Fruit fly (Drosophila melanogaster) whole organism, embryonic: Measurements from ENCODE around the gene Tm1.

Experiments used
- Ada2b ChIP-seq: fragments of 200-800 bp; sonication (Bioruptor generic); IDR thresholded peaks from 2 replicates; pipeline ENCODE4 v1.3.6; 2022; ENCODE audit warnings: missing biosample characterization, missing genetic modification characterization
- B-H2 ChIP-seq: fragments of 200-800 bp; sonication (Bioruptor generic); optimal IDR thresholded peaks from 2 replicates; lab custom pipeline; 2018; ENCODE audit warnings: missing biosample characterization, mild to moderate bottlenecking, missing genetic modification characterization
- Blimp-1 ChIP-seq: fragments of 200-800 bp; sonication (Bioruptor generic); optimal IDR thresholded peaks from 3 replicates; lab custom pipeline; 2018; ENCODE audit warnings: missing biosample characterization, missing genetic modification characterization, mild to moderate bottlenecking, moderate library complexity, missing genetic modification reagents
- CG1233 ChIP-seq: fragments of 200-800 bp; sonication (Bioruptor generic); optimal IDR thresholded peaks from 4 replicates; lab custom pipeline; 2018; ENCODE audit warnings: missing biosample characterization, mild to moderate bottlenecking, missing genetic modification characterization
- CG12769 ChIP-seq: fragments of 200-800 bp; sonication (Bioruptor generic); optimal IDR thresholded peaks from 2 replicates; lab custom pipeline; 2019; ENCODE audit warnings: missing biosample characterization, mild to moderate bottlenecking, missing genetic modification characterization, moderate library complexity
- CG13424 ChIP-seq: fragments of 200-800 bp; sonication (Bioruptor generic); optimal IDR thresholded peaks from 2 replicates; lab custom pipeline; 2019; ENCODE audit warnings: missing biosample characterization, mild to moderate bottlenecking, missing genetic modification characterization, moderate library complexity
- CG14014 ChIP-seq: fragments of 200-800 bp; sonication (Bioruptor generic); IDR thresholded peaks from 2 replicates; pipeline ENCODE4 v1.3.6; 2022; ENCODE audit warnings: missing biosample characterization, missing genetic modification characterization
- CG15073 ChIP-seq: fragments of 200-800 bp; sonication (Bioruptor generic); optimal IDR thresholded peaks from 2 replicates; lab custom pipeline; 2016; ENCODE audit warnings: missing biosample characterization, missing genetic modification characterization
- CG17802 ChIP-seq: fragments of 200-800 bp; sonication (Bioruptor generic); optimal IDR thresholded peaks from 2 replicates; lab custom pipeline; 2018; ENCODE audit warnings: missing biosample characterization, mild to moderate bottlenecking, missing genetic modification characterization, moderate library complexity
- CG17912 ChIP-seq: fragments of 200-800 bp; sonication (Bioruptor generic); optimal IDR thresholded peaks from 2 replicates; lab custom pipeline; 2018; ENCODE audit warnings: missing biosample characterization, mild to moderate bottlenecking, missing genetic modification characterization
- CG18619 ChIP-seq: fragments of 200-800 bp; sonication (Bioruptor generic); optimal IDR thresholded peaks from 3 replicates; lab custom pipeline; 2017; ENCODE audit warnings: missing biosample characterization, mild to moderate bottlenecking, missing genetic modification characterization
- CG2120 ChIP-seq: fragments of 200-800 bp; sonication (Bioruptor generic); optimal IDR thresholded peaks from 3 replicates; lab custom pipeline; 2016; ENCODE audit warnings: missing biosample characterization, missing genetic modification characterization
- CG30020 ChIP-seq: fragments of 200-800 bp; optimal IDR thresholded peaks from 2 replicates; lab custom pipeline; 2019; ENCODE audit warnings: missing biosample characterization, mild to moderate bottlenecking, missing genetic modification characterization, moderate library complexity
- CG31224 ChIP-seq: fragments of 200-800 bp; sonication (Bioruptor generic); IDR thresholded peaks from 2 replicates; pipeline ENCODE4 v1.3.6; 2022; ENCODE audit warnings: missing biosample characterization, missing genetic modification characterization
- CG34376 ChIP-seq: fragments of 200-800 bp; sonication (Bioruptor generic); optimal IDR thresholded peaks from 2 replicates; lab custom pipeline; 2018; ENCODE audit warnings: missing biosample characterization, mild to moderate bottlenecking, missing genetic modification characterization
- CG34422 ChIP-seq: fragments of 200-800 bp; sonication (Bioruptor generic); IDR thresholded peaks from 3 replicates; pipeline ENCODE4 v1.3.6; 2022; ENCODE audit warnings: missing biosample characterization, missing genetic modification characterization
- CG42726 ChIP-seq: fragments of 200-800 bp; sonication (Bioruptor generic); IDR thresholded peaks from 2 replicates; pipeline ENCODE4 v1.3.6; 2022; ENCODE audit warnings: missing biosample characterization, missing genetic modification characterization; ENCODE audit not compliant: partially characterized antibody
- CG43689 ChIP-seq: fragments of 200-800 bp; sonication (Bioruptor generic); IDR thresholded peaks from 2 replicates; pipeline ENCODE4 v1.3.6; 2022; ENCODE audit warnings: missing biosample characterization, missing genetic modification characterization
- CG6272 ChIP-seq: fragments of 200-800 bp; sonication (Bioruptor generic); IDR thresholded peaks from 2 replicates; pipeline ENCODE4 v1.3.6; 2022; ENCODE audit warnings: missing biosample characterization, missing genetic modification characterization
- CG6654 ChIP-seq: fragments of 200-800 bp; sonication (Bioruptor generic); optimal IDR thresholded peaks from 2 replicates; lab custom pipeline; 2017; ENCODE audit warnings: missing biosample characterization, mild to moderate bottlenecking, missing genetic modification characterization
- CG8281 ChIP-seq: fragments of 200-800 bp; sonication (Bioruptor generic); optimal IDR thresholded peaks from 2 replicates; lab custom pipeline; 2018; ENCODE audit warnings: missing biosample characterization, mild to moderate bottlenecking, missing genetic modification characterization, moderate library complexity
- CG8388 ChIP-seq: fragments of 200-800 bp; sonication (Bioruptor generic); optimal IDR thresholded peaks from 2 replicates; lab custom pipeline; 2019; ENCODE audit warnings: missing biosample characterization, mild to moderate bottlenecking, missing genetic modification characterization, moderate library complexity
- CG9437 ChIP-seq: fragments of 200-800 bp; sonication (Bioruptor generic); optimal IDR thresholded peaks from 2 replicates; lab custom pipeline; 2018; ENCODE audit warnings: missing biosample characterization, mild to moderate bottlenecking, missing genetic modification characterization
- CkIIα-i1 ChIP-seq: fragments of 200-800 bp; sonication (Bioruptor generic); IDR thresholded peaks from 2 replicates; pipeline ENCODE4 v1.3.6; 2022; ENCODE audit warnings: missing biosample characterization, missing genetic modification characterization
- Dad ChIP-seq: fragments of 200-800 bp; sonication (Bioruptor generic); optimal IDR thresholded peaks from 3 replicates; lab custom pipeline; 2016; ENCODE audit warnings: missing biosample characterization, missing genetic modification characterization
- Dip2 ChIP-seq: fragments of 200-800 bp; sonication (Bioruptor generic); IDR thresholded peaks from 2 replicates; pipeline ENCODE4 v1.3.6; 2022; ENCODE audit warnings: missing biosample characterization, missing genetic modification characterization
- Dip3 ChIP-seq: fragments of 200-800 bp; sonication (Bioruptor generic); optimal IDR thresholded peaks from 3 replicates; lab custom pipeline; 2016; ENCODE audit warnings: missing biosample characterization, missing genetic modification characterization
- ERR ChIP-seq: fragments of 200-800 bp; sonication (Bioruptor generic); optimal IDR thresholded peaks from 2 replicates; lab custom pipeline; 2016; ENCODE audit warnings: missing biosample characterization, missing genetic modification characterization
- Gsc ChIP-seq: fragments of 200-800 bp; sonication (Bioruptor generic); IDR thresholded peaks from 2 replicates; pipeline ENCODE4 v1.3.6; 2022; ENCODE audit warnings: missing biosample characterization, missing genetic modification characterization
- HHEX ChIP-seq: fragments of 200-800 bp; sonication (Bioruptor generic); optimal IDR thresholded peaks from 3 replicates; lab custom pipeline; 2017; ENCODE audit warnings: missing biosample characterization, mild to moderate bottlenecking, missing genetic modification characterization, missing genetic modification reagents
- HmgZ ChIP-seq: fragments of 200-800 bp; sonication (Bioruptor generic); optimal IDR thresholded peaks from 2 replicates; lab custom pipeline; 2018; ENCODE audit warnings: missing biosample characterization, mild to moderate bottlenecking, missing genetic modification characterization
- Mrtf ChIP-seq: fragments of 200-800 bp; sonication (Bioruptor generic); IDR thresholded peaks from 3 replicates; pipeline ENCODE4 v1.3.6; 2022; ENCODE audit warnings: missing biosample characterization, missing genetic modification characterization
- NFAT ChIP-seq: fragments of 200-800 bp; sonication (Bioruptor generic); IDR thresholded peaks from 2 replicates; pipeline ENCODE4 v1.3.6; 2022; ENCODE audit warnings: missing biosample characterization, missing genetic modification characterization
- Poxn ChIP-seq: fragments of 200-800 bp; sonication (Bioruptor generic); IDR thresholded peaks from 2 replicates; pipeline ENCODE4 v1.3.6; 2022; ENCODE audit warnings: missing biosample characterization, missing genetic modification characterization
- Rx ChIP-seq: fragments of 200-800 bp; sonication (Bioruptor generic); IDR thresholded peaks from 2 replicates; pipeline ENCODE4 v1.3.6; 2022; ENCODE audit warnings: missing biosample characterization, missing genetic modification characterization
- al ChIP-seq: fragments of 200-800 bp; sonication (Bioruptor generic); IDR thresholded peaks from 2 replicates; pipeline ENCODE4 v1.3.6; 2022; ENCODE audit warnings: missing biosample characterization, missing genetic modification characterization
- aop ChIP-seq: fragments of 200-800 bp; sonication (Bioruptor generic); IDR thresholded peaks from 2 replicates; pipeline ENCODE4 v1.3.6; 2022; ENCODE audit warnings: missing biosample characterization, missing genetic modification characterization
- ara ChIP-seq: fragments of 200-800 bp; sonication (Bioruptor generic); IDR thresholded peaks from 2 replicates; pipeline ENCODE4 v1.3.6; 2022; ENCODE audit warnings: missing biosample characterization, missing genetic modification characterization
- bbx ChIP-seq: fragments of 200-800 bp; sonication (Bioruptor generic); IDR thresholded peaks from 2 replicates; pipeline ENCODE4 v1.3.6; 2022; ENCODE audit warnings: missing biosample characterization, missing genetic modification characterization; ENCODE audit not compliant: partially characterized antibody
- cas ChIP-seq: fragments of 200-800 bp; sonication (Bioruptor generic); IDR thresholded peaks from 2 replicates; pipeline ENCODE4 v1.3.6; 2022; ENCODE audit warnings: missing biosample characterization, missing genetic modification characterization
- ci ChIP-seq: fragments of 200-800 bp; sonication (Bioruptor generic); IDR thresholded peaks from 3 replicates; pipeline ENCODE4 v1.3.6; 2022; ENCODE audit warnings: missing biosample characterization, missing genetic modification characterization
- croc ChIP-seq: fragments of 200-800 bp; sonication (Bioruptor generic); conservative IDR thresholded peaks from 3 replicates; pipeline ENCODE4 v1.3.6; 2022; ENCODE audit warnings: missing biosample characterization, missing genetic modification characterization
- dmrt11E ChIP-seq: fragments of 200-800 bp; sonication (Bioruptor generic); optimal IDR thresholded peaks from 3 replicates; lab custom pipeline; 2018; ENCODE audit warnings: missing biosample characterization, mild to moderate bottlenecking, missing genetic modification characterization, moderate library complexity
- gce ChIP-seq: fragments of 200-800 bp; sonication (Bioruptor generic); IDR thresholded peaks from 3 replicates; pipeline ENCODE4 v1.3.6; 2022; ENCODE audit warnings: missing biosample characterization, missing genetic modification characterization
- gem ChIP-seq: fragments of 200-800 bp; sonication (Bioruptor generic); optimal IDR thresholded peaks from 2 replicates; lab custom pipeline; 2019; ENCODE audit warnings: missing biosample characterization, mild to moderate bottlenecking, missing genetic modification characterization, moderate library complexity
- jing ChIP-seq: fragments of 200-800 bp; sonication (Bioruptor generic); optimal IDR thresholded peaks from 2 replicates; lab custom pipeline; 2018; ENCODE audit warnings: missing biosample characterization, mild to moderate bottlenecking, missing genetic modification characterization
- jumu ChIP-seq: fragments of 200-800 bp; sonication (Bioruptor generic); optimal IDR thresholded peaks from 3 replicates; lab custom pipeline; 2016; ENCODE audit warnings: missing biosample characterization, missing genetic modification characterization
- kay ChIP-seq: fragments of 200-800 bp; sonication (Bioruptor generic); optimal IDR thresholded peaks from 2 replicates; lab custom pipeline; 2016; ENCODE audit warnings: missing biosample characterization, missing genetic modification characterization
- peb ChIP-seq: fragments of 200-800 bp; sonication (Bioruptor generic); IDR thresholded peaks from 2 replicates; pipeline ENCODE4 v1.3.6; 2022; ENCODE audit warnings: missing biosample characterization, missing genetic modification characterization
- row ChIP-seq: fragments of 200-800 bp; sonication (Bioruptor generic); IDR thresholded peaks from 3 replicates; pipeline ENCODE4 v1.3.6; 2022; ENCODE audit warnings: missing biosample characterization, missing genetic modification characterization
- scrt ChIP-seq: fragments of 200-800 bp; sonication (Bioruptor generic); optimal IDR thresholded peaks from 2 replicates; lab custom pipeline; 2018; ENCODE audit warnings: missing biosample characterization, mild to moderate bottlenecking, missing genetic modification characterization, moderate library complexity
- ssp ChIP-seq: fragments of 200-800 bp; sonication (Bioruptor generic); IDR thresholded peaks from 2 replicates; pipeline ENCODE4 v1.3.6; 2022; ENCODE audit warnings: missing biosample characterization, missing genetic modification characterization

The Tm1 gene

dm6 chr3R:15250454-15250853 is 27.6 kb upstream of the Tm1 start (continued):
- TF ChIP-seq kay (GFP tag; lab: Kevin White, UChicago) (peak; percentile 32), al (GFP tag; lab: Robert Waterston, UW) (peak; percentile 57), CG2120 (GFP tag; lab: Kevin White, UChicago) (peak; percentile 81), cas (no peak), ERR (GFP tag; lab: Kevin White, UChicago) (no peak), CG9437 (peak; percentile 41), bbx (no peak), CG8281 (tag; lab: Kevin White, UChicago) (no peak), CG31224 (GFP tag; lab: Robert Waterston, UW) (peak; percentile 60), CG30020 (tag; lab: Kevin White, UChicago) (no peak), CG34422 (GFP tag; lab: Robert Waterston, UW) (peak; percentile 72; the same call in 2 of the 3 replicates), aop (GFP tag; lab: Robert Waterston, UW) (no peak), CG6272 (peak; percentile 53), Poxn (peak; percentile 43; the same call in 1 of the 2 replicates), CG6654 (no peak), CG1233 (GFP tag; lab: Kevin White, UChicago) (no peak), Dip2 (no peak), scrt (no peak), B-H2 (GFP tag; lab: Kevin White, UChicago) (no peak), CG8388 (GFP tag; lab: Kevin White, UChicago) (peak; percentile 54), CG17912 (GFP tag; lab: Kevin White, UChicago) (no peak), ci (peak; percentile 75; the same call in 2 of the 3 replicates), croc (0 out of 3 replicates have a peak, but pooled peaks have one; percentile 21), ssp (GFP tag; lab: Robert Waterston, UW) (peak; percentile 53), jing (no peak), Mrtf (GFP tag; lab: Robert Waterston, UW) (peak; percentile 46; the same call in 1 of the 3 replicates), Ada2b (GFP tag; lab: Robert Waterston, UW) (peak; percentile 74), CG15073 (GFP tag; lab: Kevin White, UChicago) (no peak), peb (GFP tag; lab: Robert Waterston, UW) (no peak; the same call in 1 of the 2 replicates), Blimp-1 (GFP tag; lab: Kevin White, UChicago) (no peak), CG13424 (peak; percentile 76), CG43689 (0 out of 2 replicates have a peak, but pooled peaks have one; percentile 29), CkIIα-i1 (GFP tag; lab: Robert Waterston, UW) (no peak), gem (no peak), dmrt11E (tag; lab: Kevin White, UChicago) (no peak), CG17802 (tag; lab: Kevin White, UChicago) (no peak), CG42726 (no peak), CG12769 (no peak), Dip3 (GFP tag; lab: Kevin White, UChicago) (peak; percentile 34), HmgZ (tag; lab: Kevin White, UChicago) (peak; percentile 67), Gsc (no peak), NFAT (GFP tag; lab: Robert Waterston, UW) (peak; percentile 51; the same call in 1 of the 2 replicates), jumu (GFP tag; lab: Kevin White, UChicago) (no peak), CG14014 (GFP tag; lab: Robert Waterston, UW) (peak; percentile 83), Rx (GFP tag; lab: Robert Waterston, UW) (peak; percentile 52), gce (GFP tag; lab: Robert Waterston, UW) (0 out of 3 replicates have a peak, but pooled peaks have one; percentile 38), HHEX (GFP tag; lab: Kevin White, UChicago) (peak; percentile 42), CG18619 (GFP tag; lab: Kevin White, UChicago) (no peak), CG34376 (GFP tag; lab: Kevin White, UChicago) (peak; percentile 41), Dad (GFP tag; lab: Kevin White, UChicago) (no peak), ara (peak; percentile 52), row (GFP tag; lab: Robert Waterston, UW) (peak; percentile 90)
